Fruit fly (Drosophila melanogaster) whole organism, embryonic: ENCODE measurements around the gene tho2.

Experiments used
- Abd-B ChIP-seq: fragments of 200-800 bp; sonication (Bioruptor generic); optimal IDR thresholded peaks from 2 replicates; lab custom pipeline; 2018; ENCODE audit warnings: missing biosample characterization, mild to moderate bottlenecking, missing genetic modification characterization, moderate library complexity
- Bgb ChIP-seq: fragments of 200-800 bp; sonication (Bioruptor generic); IDR thresholded peaks from 2 replicates; pipeline ENCODE4 v1.3.6; 2022; ENCODE audit warnings: missing biosample characterization, missing genetic modification characterization; ENCODE audit not compliant: partially characterized antibody
- CG10959 ChIP-seq: fragments of 200-800 bp; sonication (Bioruptor generic); IDR thresholded peaks from 2 replicates; pipeline ENCODE4 v1.3.6; 2022; ENCODE audit warnings: missing biosample characterization, missing genetic modification characterization
- CG11504 ChIP-seq: fragments of 200-800 bp; sonication (Bioruptor generic); optimal IDR thresholded peaks from 3 replicates; lab custom pipeline; 2019; ENCODE audit warnings: missing biosample characterization, mild to moderate bottlenecking, missing genetic modification characterization, moderate library complexity
- CG11695 ChIP-seq: fragments of 200-800 bp; sonication (Bioruptor generic); IDR thresholded peaks from 3 replicates; pipeline ENCODE4 v1.3.6; 2022; ENCODE audit warnings: missing biosample characterization, missing genetic modification characterization
- CG13287 ChIP-seq: fragments of 200-800 bp; sonication (Bioruptor generic); IDR thresholded peaks from 2 replicates; pipeline ENCODE4 v1.3.6; 2022; ENCODE audit warnings: missing biosample characterization, missing genetic modification characterization; ENCODE audit not compliant: partially characterized antibody
- CG15696 ChIP-seq: fragments of 200-800 bp; sonication (Bioruptor generic); optimal IDR thresholded peaks from 2 replicates; lab custom pipeline; 2019; ENCODE audit warnings: missing biosample characterization, mild to moderate bottlenecking, missing genetic modification characterization, moderate library complexity
- CG1603 ChIP-seq: fragments of 200-800 bp; sonication (Bioruptor generic); optimal IDR thresholded peaks from 2 replicates; lab custom pipeline; 2019; ENCODE audit warnings: missing biosample characterization, mild to moderate bottlenecking, missing genetic modification characterization, moderate library complexity
- CG18599 ChIP-seq: fragments of 200-800 bp; sonication (Bioruptor generic); optimal IDR thresholded peaks from 3 replicates; lab custom pipeline; 2017; ENCODE audit warnings: missing biosample characterization, missing genetic modification characterization, mild to moderate bottlenecking, moderate library complexity, missing genetic modification reagents
- CG18764 ChIP-seq: fragments of 200-800 bp; sonication (Bioruptor generic); optimal IDR thresholded peaks from 3 replicates; lab custom pipeline; 2016; ENCODE audit warnings: missing biosample characterization, missing genetic modification characterization
- CG4820 ChIP-seq: fragments of 200-800 bp; sonication (Bioruptor generic); optimal IDR thresholded peaks from 3 replicates; lab custom pipeline; 2016; ENCODE audit warnings: missing biosample characterization, missing genetic modification characterization
- CG5245 ChIP-seq: fragments of 200-800 bp; sonication (Bioruptor generic); optimal IDR thresholded peaks from 3 replicates; lab custom pipeline; 2016; ENCODE audit warnings: missing biosample characterization, missing genetic modification characterization
- CG6765 ChIP-seq: fragments of 200-800 bp; sonication (Bioruptor generic); optimal IDR thresholded peaks from 3 replicates; lab custom pipeline; 2017; ENCODE audit warnings: missing biosample characterization, mild to moderate bottlenecking, missing genetic modification characterization
- CG7839 ChIP-seq: fragments of 200-800 bp; sonication (Bioruptor generic); optimal IDR thresholded peaks from 3 replicates; lab custom pipeline; 2018; ENCODE audit warnings: missing biosample characterization, mild to moderate bottlenecking, missing genetic modification characterization, moderate library complexity
- CG8281 ChIP-seq: fragments of 200-800 bp; sonication (Bioruptor generic); optimal IDR thresholded peaks from 2 replicates; lab custom pipeline; 2018; ENCODE audit warnings: missing biosample characterization, mild to moderate bottlenecking, missing genetic modification characterization, moderate library complexity
- CG9609 ChIP-seq: fragments of 200-800 bp; sonication (Bioruptor generic); optimal IDR thresholded peaks from 3 replicates; lab custom pipeline; 2016; ENCODE audit warnings: missing biosample characterization, missing genetic modification characterization
- Dek ChIP-seq: fragments of 200-800 bp; sonication (Bioruptor generic); optimal IDR thresholded peaks from 3 replicates; lab custom pipeline; 2019; ENCODE audit warnings: missing biosample characterization, mild to moderate bottlenecking, missing genetic modification characterization, moderate library complexity
- Dll ChIP-seq: fragments of 200-800 bp; sonication (Bioruptor generic); IDR thresholded peaks from 4 replicates; pipeline ENCODE4 v1.3.6; 2022; ENCODE audit warnings: missing biosample characterization, missing genetic modification characterization; ENCODE audit not compliant: partially characterized antibody
- Fer2 ChIP-seq: fragments of 200-800 bp; sonication (Bioruptor generic); optimal IDR thresholded peaks from 2 replicates; lab custom pipeline; 2018; ENCODE audit warnings: missing biosample characterization, mild to moderate bottlenecking, missing genetic modification characterization, moderate library complexity
- HLH3B ChIP-seq: fragments of 200-800 bp; sonication (Bioruptor generic); IDR thresholded peaks from 2 replicates; pipeline ENCODE4 v1.3.6; 2022; ENCODE audit warnings: missing biosample characterization, missing genetic modification characterization
- HmgD ChIP-seq: fragments of 200-800 bp; sonication (Bioruptor generic); optimal IDR thresholded peaks from 3 replicates; lab custom pipeline; 2016; ENCODE audit warnings: missing biosample characterization, missing genetic modification characterization
- Lpt ChIP-seq: fragments of >200 bp; optimal IDR thresholded peaks from 2 replicates; lab custom pipeline; 2018; ENCODE audit warnings: missing biosample characterization, missing genetic modification characterization
- MESR4 ChIP-seq: fragments of 200-800 bp; sonication (Bioruptor generic); optimal IDR thresholded peaks from 2 replicates; lab custom pipeline; 2018; ENCODE audit warnings: missing biosample characterization, mild to moderate bottlenecking, missing genetic modification characterization, moderate library complexity
- Nf-YC ChIP-seq: fragments of 200-800 bp; optimal IDR thresholded peaks from 3 replicates; lab custom pipeline; 2019; ENCODE audit warnings: missing biosample characterization, mild to moderate bottlenecking, missing genetic modification characterization, moderate library complexity
- Opbp ChIP-seq: fragments of 200-800 bp; sonication (Bioruptor generic); IDR thresholded peaks from 3 replicates; pipeline ENCODE4 v1.3.6; 2022; ENCODE audit warnings: missing biosample characterization, missing genetic modification characterization; ENCODE audit not compliant: partially characterized antibody
- Poxn ChIP-seq: fragments of 200-800 bp; sonication (Bioruptor generic); IDR thresholded peaks from 2 replicates; pipeline ENCODE4 v1.3.6; 2022; ENCODE audit warnings: missing biosample characterization, missing genetic modification characterization
- Sry-δ ChIP-seq: fragments of 200-800 bp; sonication (Bioruptor generic); optimal IDR thresholded peaks from 2 replicates; lab custom pipeline; 2016; ENCODE audit warnings: missing biosample characterization, missing genetic modification characterization
- bab2 ChIP-seq: fragments of 200-800 bp; sonication (Bioruptor generic); optimal IDR thresholded peaks from 2 replicates; lab custom pipeline; 2016; ENCODE audit warnings: missing biosample characterization, missing genetic modification characterization
- cas ChIP-seq: fragments of 200-800 bp; sonication (Bioruptor generic); IDR thresholded peaks from 2 replicates; pipeline ENCODE4 v1.3.6; 2022; ENCODE audit warnings: missing biosample characterization, missing genetic modification characterization
- dimm ChIP-seq: fragments of 200-800 bp; sonication (Bioruptor generic); IDR thresholded peaks from 2 replicates; pipeline ENCODE4 v1.3.6; 2022; ENCODE audit warnings: missing biosample characterization, missing genetic modification characterization
- fd64A ChIP-seq: fragments of 200-800 bp; sonication (Bioruptor generic); optimal IDR thresholded peaks from 3 replicates; lab custom pipeline; 2018; ENCODE audit warnings: missing biosample characterization, mild to moderate bottlenecking, missing genetic modification characterization
- gro ChIP-seq: fragments of 200-800 bp; sonication (Bioruptor generic); optimal IDR thresholded peaks from 2 replicates; lab custom pipeline; 2016; ENCODE audit warnings: missing biosample characterization, missing genetic modification characterization
- hb ChIP-seq: fragments of 200-800 bp; sonication (Bioruptor generic); IDR thresholded peaks from 3 replicates; pipeline ENCODE4 v1.3.6; 2022; ENCODE audit warnings: missing biosample characterization, missing genetic modification characterization; ENCODE audit not compliant: partially characterized antibody
- jumu ChIP-seq: fragments of 200-800 bp; sonication (Bioruptor generic); optimal IDR thresholded peaks from 3 replicates; lab custom pipeline; 2016; ENCODE audit warnings: missing biosample characterization, missing genetic modification characterization
- mam ChIP-seq: fragments of 200-800 bp; sonication (Bioruptor generic); optimal IDR thresholded peaks from 3 replicates; lab custom pipeline; 2016; ENCODE audit warnings: missing biosample characterization, missing genetic modification characterization
- mld ChIP-seq: fragments of 200-800 bp; sonication (Bioruptor generic); IDR thresholded peaks from 3 replicates; pipeline ENCODE4 v1.3.6; 2022; ENCODE audit warnings: missing biosample characterization, missing genetic modification characterization; ENCODE audit not compliant: partially characterized antibody
- nmo ChIP-seq: fragments of 200-800 bp; sonication (Bioruptor generic); optimal IDR thresholded peaks from 2 replicates; lab custom pipeline; 2018; ENCODE audit warnings: missing biosample characterization, mild to moderate bottlenecking, missing genetic modification characterization, moderate library complexity
- odd ChIP-seq: fragments of 200-800 bp; sonication (Bioruptor generic); optimal IDR thresholded peaks from 2 replicates; lab custom pipeline; 2017; ENCODE audit warnings: missing biosample characterization, mild to moderate bottlenecking, missing genetic modification characterization
- pan ChIP-seq, 4 experiments: fragments of >200 bp in 3 of 4; fragments of 200-800 bp in 1 of 4; sonication (Bioruptor generic) in 1 of 4; optimal IDR thresholded peaks in 3 of 4; IDR thresholded peaks in 1 of 4; 2 replicates each; pipeline versions ENCODE4 v1.3.6 to Lab custom; 2017 to 2022; ENCODE audit warnings: missing biosample characterization in 2 of 4, missing genetic modification characterization in 2 of 4, mixed read lengths in 1 of 4
- pb ChIP-seq: fragments of 200-800 bp; sonication (Bioruptor generic); optimal IDR thresholded peaks from 3 replicates; lab custom pipeline; 2016; ENCODE audit warnings: missing biosample characterization, missing genetic modification characterization
- pfk ChIP-seq: fragments of 200-800 bp; sonication (Bioruptor generic); optimal IDR thresholded peaks from 2 replicates; lab custom pipeline; 2018; ENCODE audit warnings: missing biosample characterization, mild to moderate bottlenecking, missing genetic modification characterization, moderate library complexity
- pzg ChIP-seq: fragments of 200-800 bp; sonication (Bioruptor generic); optimal IDR thresholded peaks from 3 replicates; lab custom pipeline; 2018; ENCODE audit warnings: missing biosample characterization, mild to moderate bottlenecking, missing genetic modification characterization, moderate library complexity
- stwl ChIP-seq: fragments of 200-800 bp; sonication (Bioruptor generic); optimal IDR thresholded peaks from 3 replicates; lab custom pipeline; 2018; ENCODE audit warnings: missing biosample characterization, mild to moderate bottlenecking, missing genetic modification characterization, moderate library complexity
- trem ChIP-seq: fragments of 200-800 bp; optimal IDR thresholded peaks from 3 replicates; lab custom pipeline; 2019; ENCODE audit warnings: missing biosample characterization, mild to moderate bottlenecking, missing genetic modification characterization, moderate library complexity
- vnd ChIP-seq: fragments of 200-800 bp; sonication (Bioruptor generic); IDR thresholded peaks from 3 replicates; pipeline ENCODE4 v1.3.6; 2022; ENCODE audit warnings: missing biosample characterization, missing genetic modification characterization; ENCODE audit not compliant: partially characterized antibody

The tho2 gene

dm6 chr2L:2192123-2192601 lies 47.2 kb upstream of the tho2 start, which contains the start of gene CG10874 (continued):
- TF ChIP-seq CG1603 (tag; lab: Kevin White, UChicago) (peak; percentile 72), CG6765 (GFP tag; lab: Kevin White, UChicago) (no peak), Bgb (GFP tag; lab: Robert Waterston, UW) (no peak), trem (tag; lab: Kevin White, UChicago) (peak; percentile 60), pzg (peak; percentile 98), Abd-B (GFP tag; lab: Kevin White, UChicago) (peak; percentile 58), Poxn (GFP tag; lab: Robert Waterston, UW) (no peak), gro (GFP tag; lab: Kevin White, UChicago) (peak; percentile 29), nmo (GFP tag; lab: Kevin White, UChicago) (peak; percentile 56), CG18764 (peak; percentile 98), cas (no peak), CG8281 (tag; lab: Kevin White, UChicago) (no peak), CG7839 (tag; lab: Kevin White, UChicago) (no peak), pfk (GFP tag; lab: Kevin White, UChicago) (no peak), CG4820 (GFP tag; lab: Kevin White, UChicago) (no peak), pb (no peak), pan (optimal IDR thresholded peaks at IDR 0.05; lab: Kevin White, UChicago) (no peak), pan (GFP tag; optimal IDR thresholded peaks at IDR 0.05 in 1 of 2, IDR thresholded peaks at IDR 0.05 in 1 of 2) (no peak), Dll (GFP tag; lab: Robert Waterston, UW) (no peak), MESR4 (GFP tag; lab: Kevin White, UChicago) (peak; percentile 87), Sry-δ (GFP tag; lab: Kevin White, UChicago) (peak; percentile 71), Opbp (GFP tag; lab: Robert Waterston, UW) (no peak), Lpt (GFP tag; lab: Kevin White, UChicago) (no peak), stwl (tag; lab: Kevin White, UChicago) (peak; percentile 56), Nf-YC (peak; percentile 40), Fer2 (no peak), CG15696 (tag; lab: Kevin White, UChicago) (no peak), CG11504 (tag; lab: Kevin White, UChicago) (peak; percentile 10), CG18599 (GFP tag; lab: Kevin White, UChicago) (no peak), CG11695 (GFP tag; lab: Robert Waterston, UW) (no peak), fd64A (GFP tag; lab: Kevin White, UChicago) (no peak), HLH3B (no peak), HmgD (GFP tag; lab: Kevin White, UChicago) (peak; percentile 51), CG5245 (GFP tag; lab: Kevin White, UChicago) (no peak), vnd (GFP tag; lab: Robert Waterston, UW) (no peak), CG10959 (GFP tag; lab: Robert Waterston, UW) (no peak), dimm (GFP tag; lab: Robert Waterston, UW) (no peak), bab2 (GFP tag; lab: Kevin White, UChicago) (no peak), jumu (GFP tag; lab: Kevin White, UChicago) (no peak), mam (GFP tag; lab: Kevin White, UChicago) (no peak), hb (GFP tag; lab: Robert Waterston, UW) (no peak), odd (GFP tag; lab: Kevin White, UChicago) (no peak), CG13287 (GFP tag; lab: Robert Waterston, UW) (no peak), Dek (peak; percentile 17), CG9609 (GFP tag; lab: Kevin White, UChicago) (no peak), mld (no peak)
